Worm (Caenorhabditis elegans) whole organism, midembryonic: ENCODE data around the gene ZK121.2.

Source experiments
- T22C8.4 ChIP-seq: fragments of 200-800 bp; sonication (Bioruptor generic); IDR thresholded peaks from 2 replicates; pipeline ENCODE4 v1.3.6; 2022; ENCODE audit warnings: missing genetic modification characterization, missing compliant biosample characterization
- cog-1 ChIP-seq: sonication (generic microtip); optimal IDR thresholded peaks from 2 replicates; lab custom pipeline; 2016; ENCODE audit warnings: missing genetic modification characterization, missing compliant biosample characterization
- flt-1 ChIP-seq: fragments of 200-800 bp; sonication (Bioruptor generic); IDR thresholded peaks from 2 replicates; pipeline ENCODE4 v1.3.6; 2022; ENCODE audit warnings: missing genetic modification characterization, missing compliant biosample characterization
- klf-2 ChIP-seq: fragments of 200-800 bp; sonication (Bioruptor generic); conservative IDR thresholded peaks from 2 replicates; pipeline ENCODE4 v1.3.6; 2022; ENCODE audit warnings: missing genetic modification reagents, missing genetic modification characterization, missing compliant biosample characterization
- med-1 ChIP-seq: sonication (generic microtip); optimal IDR thresholded peaks from 2 replicates; lab custom pipeline; 2017; ENCODE audit warnings: missing genetic modification characterization, mild to moderate bottlenecking, missing compliant biosample characterization, antibody characterized with exemption, missing genetic modification reagents; ENCODE audit not compliant: insufficient read depth
- ref-1 ChIP-seq: fragments of 200-800 bp; sonication (Bioruptor generic); conservative IDR thresholded peaks from 2 replicates; pipeline ENCODE4 v1.3.6; 2022; ENCODE audit warnings: missing genetic modification reagents, missing genetic modification characterization, missing compliant biosample characterization
- tab-1 ChIP-seq: fragments of 200-800 bp; sonication (Bioruptor generic); IDR thresholded peaks from 2 replicates; pipeline ENCODE4 v1.3.6; 2022; ENCODE audit warnings: missing genetic modification characterization, missing compliant biosample characterization
- ztf-23 ChIP-seq: fragments of 200-800 bp; sonication (Bioruptor generic); IDR thresholded peaks from 2 replicates; pipeline ENCODE4 v1.3.6; 2022; ENCODE audit warnings: missing genetic modification reagents, missing genetic modification characterization, missing compliant biosample characterization
- ztf-29 ChIP-seq: fragments of 200-800 bp; sonication (Bioruptor generic); IDR thresholded peaks from 2 replicates; pipeline ENCODE4 v1.3.6; 2022; ENCODE audit warnings: missing genetic modification reagents, missing genetic modification characterization, missing compliant biosample characterization

ZK121.2 gene

DNA sequence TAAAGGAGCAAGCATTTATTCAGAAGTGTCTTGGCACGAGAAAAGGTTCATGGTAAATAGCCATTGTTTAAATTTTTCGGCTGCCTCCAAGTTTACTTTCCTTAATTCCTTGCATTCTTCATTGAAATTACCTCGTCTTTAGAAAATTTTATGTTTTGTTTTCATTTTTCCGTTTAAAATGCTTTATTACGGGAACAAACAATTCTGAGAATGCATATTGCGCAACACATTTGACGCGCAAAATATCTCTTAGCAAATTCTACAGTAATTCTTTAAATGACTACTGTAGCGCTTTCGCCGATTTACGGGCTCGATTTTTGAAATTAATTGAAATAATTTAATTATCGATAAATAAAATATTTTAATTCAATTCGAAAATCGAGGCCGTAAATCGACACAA, 3.1 kb downstream of the ZK121.2 start:
- TF ChIP-seq ztf-29 (GFP tag; lab: Robert Waterston, UW) (no peak), klf-2 (no peak)

DNA sequence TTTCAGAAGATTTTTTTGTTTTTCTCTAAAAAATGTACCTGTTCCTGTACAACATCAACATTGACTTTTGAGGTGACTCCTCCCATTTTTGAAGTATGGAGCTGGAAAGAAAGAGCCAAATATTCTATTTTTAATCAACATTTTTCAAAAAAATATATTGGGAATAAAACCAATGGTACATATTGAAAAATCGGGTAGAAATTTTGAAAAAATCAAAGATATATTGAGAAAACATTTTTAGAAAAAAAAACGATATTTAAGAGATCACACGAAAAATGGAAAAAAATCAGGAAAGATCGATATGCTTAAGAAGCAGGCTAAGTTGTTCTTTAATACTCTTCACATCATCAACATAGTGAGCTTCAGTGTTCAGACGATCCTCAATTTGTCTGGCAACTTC, 4.5 kb downstream of the ZK121.2 start, which contains the start of gene glrx-21:
glrx-21 (minus strand) TSS at position 101 of the 400 bp plus-strand sequence.
- no peak for TF ChIP-seq med-1
- TF ChIP-seq ztf-29 (GFP tag; lab: Robert Waterston, UW) = no peak
- no peak for TF ChIP-seq ztf-23 (GFP tag; lab: Robert Waterston, UW)
- no peak for TF ChIP-seq cog-1 (tag; lab: Kevin White, UChicago)
- no peak for TF ChIP-seq T22C8.4 (GFP tag; lab: Robert Waterston, UW)
- no peak for TF ChIP-seq flt-1
- no peak for TF ChIP-seq ref-1 (GFP tag; lab: Robert Waterston, UW)
- no peak for TF ChIP-seq klf-2

DNA sequence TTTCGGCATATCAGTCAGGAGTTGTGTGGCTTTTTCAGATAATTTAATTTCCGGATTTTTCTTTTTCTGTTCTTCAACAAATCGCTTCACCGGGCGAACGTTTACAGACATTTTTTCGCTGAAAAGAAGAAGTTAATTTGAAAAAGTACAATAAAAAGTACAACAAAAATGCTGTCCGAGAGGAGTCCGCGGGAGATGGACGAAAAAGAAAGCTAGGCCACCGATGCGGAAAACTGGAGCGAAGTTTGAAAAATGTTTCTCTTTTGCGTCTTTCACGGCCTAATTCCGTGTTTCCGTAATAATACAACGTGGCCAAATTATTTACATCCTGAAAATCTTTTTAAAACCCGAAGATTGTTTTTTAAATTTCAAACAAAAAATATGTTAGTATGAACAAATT, 7.8 kb downstream of the ZK121.2 start, which contains the start of gene thoc-5:
thoc-5 (minus strand) TSS at position 152 of the 400 bp plus-strand sequence.
- TF ChIP-seq med-1 (no peak), T22C8.4 (GFP tag; lab: Robert Waterston, UW) (0 out of 2 replicates have a peak, but pooled peaks have one; percentile 18), flt-1 (peak; percentile 80), ztf-23 (GFP tag; lab: Robert Waterston, UW) (peak; percentile 74), ztf-29 (GFP tag; lab: Robert Waterston, UW) (0 out of 2 replicates have a peak, but pooled peaks have one; percentile 10), cog-1 (tag; lab: Kevin White, UChicago) (no peak), ref-1 (GFP tag; lab: Robert Waterston, UW) (no peak), tab-1 (GFP tag; lab: Robert Waterston, UW) (no peak), klf-2 (peak; percentile 46; the same call in 1 of the 2 replicates)

DNA sequence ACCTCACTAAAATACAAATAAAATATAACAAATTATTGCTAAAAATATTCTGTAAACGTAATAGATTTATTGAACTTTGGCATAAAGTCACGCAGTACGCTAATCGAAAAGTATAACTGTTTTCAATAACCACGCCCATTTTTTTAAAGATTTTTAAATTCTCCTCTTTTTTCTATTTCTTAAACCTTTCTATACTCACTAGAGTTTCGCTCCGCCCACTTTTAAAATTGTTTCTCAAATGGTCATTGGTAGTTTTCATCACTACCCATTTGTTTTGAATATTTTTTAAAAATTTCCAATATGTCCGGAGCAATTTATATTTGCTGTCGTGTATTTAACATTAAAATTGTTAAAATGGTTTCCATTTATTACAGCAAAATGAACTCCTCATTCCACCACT, 20.4 kb downstream of the ZK121.2 start, which contains the start of gene Y32H12A.1:
Y32H12A.1 (plus strand) TSS at position 301 of the 400 bp plus-strand sequence.
- TF ChIP-seq flt-1 = no peak
- TF ChIP-seq T22C8.4 (GFP tag; lab: Robert Waterston, UW) = no peak
- TF ChIP-seq ztf-29 (GFP tag; lab: Robert Waterston, UW) = no peak
- no peak for TF ChIP-seq cog-1 (tag; lab: Kevin White, UChicago)
- no peak for TF ChIP-seq klf-2
- no peak for TF ChIP-seq tab-1 (GFP tag; lab: Robert Waterston, UW)
- no peak for TF ChIP-seq ref-1 (GFP tag; lab: Robert Waterston, UW)
- TF ChIP-seq ztf-23 (GFP tag; lab: Robert Waterston, UW) = no peak
- no peak for TF ChIP-seq med-1

DNA sequence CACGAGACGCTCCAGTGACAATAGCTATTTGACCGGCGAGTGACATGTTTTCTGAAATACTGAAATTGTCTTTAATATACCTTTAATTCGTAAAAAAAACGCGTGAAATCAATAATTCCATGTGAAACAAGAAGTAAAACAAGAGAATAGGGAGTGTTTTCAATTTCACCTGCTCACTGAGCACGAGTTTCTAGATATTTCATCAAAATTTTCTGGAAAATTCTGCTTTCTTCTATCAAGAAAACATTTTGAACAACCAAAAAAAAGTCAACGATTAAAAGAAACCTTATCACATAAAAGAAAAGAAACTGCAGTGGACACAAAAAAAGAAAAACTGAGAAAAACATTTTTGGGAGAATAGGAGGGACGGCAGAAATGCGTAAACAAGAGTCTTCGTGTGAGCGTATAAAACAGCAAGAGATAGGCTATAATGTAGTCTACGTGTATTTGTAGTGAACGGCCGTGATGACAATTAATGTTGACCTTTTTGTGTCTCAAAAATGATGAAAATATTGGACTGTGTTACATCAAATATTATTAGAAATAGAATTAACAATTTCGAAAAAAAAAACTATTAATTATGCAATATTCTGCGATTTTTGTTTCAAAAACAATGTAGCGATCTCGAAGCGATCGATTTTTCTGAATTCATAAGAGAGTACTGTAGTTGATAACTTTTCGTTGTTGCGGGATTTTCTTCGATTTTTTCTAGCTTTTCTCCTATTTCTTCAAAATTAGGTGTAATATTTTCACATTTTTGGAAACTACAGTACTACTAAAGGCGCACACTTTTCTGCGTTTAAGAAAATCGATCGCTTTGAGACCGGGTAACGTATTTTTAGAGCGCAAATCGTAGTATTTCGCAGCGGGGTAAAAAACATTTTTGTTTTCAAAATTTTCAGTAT, 26.8 kb downstream of the ZK121.2 start, which contains the start of gene dhs-9:
dhs-9 (minus strand) TSS at position 51 of the 905 bp plus-strand sequence.
- TF ChIP-seq ztf-29 (GFP tag; lab: Robert Waterston, UW) (no peak), flt-1 (no peak), med-1 (no peak), ref-1 (GFP tag; lab: Robert Waterston, UW) (no peak), tab-1 (GFP tag; lab: Robert Waterston, UW) (no peak), klf-2 (no peak), T22C8.4 (GFP tag; lab: Robert Waterston, UW) (no peak), ztf-23 (GFP tag; lab: Robert Waterston, UW) (no peak), cog-1 (tag; lab: Kevin White, UChicago) (no peak)

DNA sequence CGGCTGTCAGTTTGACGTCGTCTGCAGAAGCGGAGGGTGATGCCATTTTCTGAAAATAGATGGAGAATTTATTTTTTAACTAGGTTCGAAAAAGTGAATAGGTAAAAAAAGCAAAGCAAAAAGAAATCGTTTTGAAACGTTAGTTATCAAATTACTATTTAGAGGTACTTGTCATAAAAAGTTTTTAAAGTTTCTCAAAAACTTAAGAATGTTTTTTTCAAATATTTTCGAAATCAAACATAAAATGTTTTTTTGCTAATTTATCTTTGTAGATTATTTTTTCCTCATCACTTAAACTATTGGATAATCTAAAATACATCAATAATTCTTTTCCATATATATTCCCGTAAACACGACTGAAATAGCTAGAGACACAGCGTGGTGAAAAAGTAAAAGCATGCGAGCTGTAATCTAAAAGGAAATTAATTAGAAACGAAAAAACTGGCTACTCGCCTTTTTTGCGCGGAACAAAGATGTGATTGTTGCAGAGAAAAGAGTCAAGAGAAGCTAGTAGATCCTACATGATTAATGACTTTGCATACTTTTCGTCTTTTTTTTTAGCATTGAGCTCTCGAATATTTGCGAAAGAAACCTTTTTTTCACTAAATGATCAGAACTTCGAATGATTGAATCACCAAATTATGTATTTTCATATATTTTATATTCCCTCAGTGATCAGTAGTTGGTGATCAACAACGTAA, 29.9 kb downstream of the ZK121.2 start, which contains the start of gene szy-2:
szy-2 (minus strand) TSS at position 51 of the 701 bp plus-strand sequence.
- TF ChIP-seq ref-1 (GFP tag; lab: Robert Waterston, UW) (no peak), klf-2 (no peak), ztf-23 (GFP tag; lab: Robert Waterston, UW) (no peak), tab-1 (GFP tag; lab: Robert Waterston, UW) (no peak), cog-1 (tag; lab: Kevin White, UChicago) (no peak), ztf-29 (GFP tag; lab: Robert Waterston, UW) (no peak), T22C8.4 (GFP tag; lab: Robert Waterston, UW) (no peak), flt-1 (no peak), med-1 (no peak)

DNA sequence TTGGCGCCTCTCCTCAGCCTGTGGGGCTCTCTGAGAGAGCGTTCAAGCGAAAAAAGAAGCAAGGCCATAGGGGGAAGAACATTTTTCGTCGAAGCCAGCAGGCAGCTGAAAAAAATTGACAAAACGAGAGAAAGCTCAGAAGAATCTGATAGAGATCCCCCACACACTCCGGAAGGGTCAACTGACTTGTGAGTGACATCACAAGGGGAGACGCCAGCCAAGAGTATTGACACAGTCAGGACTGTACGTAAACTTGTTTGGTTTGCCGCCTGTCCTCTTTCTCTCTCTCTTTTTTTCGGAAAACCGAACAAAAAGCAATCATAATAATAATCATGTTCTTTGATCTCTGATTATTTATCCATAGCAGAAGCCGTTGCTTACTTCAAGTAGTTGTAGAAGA, 31.4 kb downstream of the ZK121.2 start:
- TF ChIP-seq ref-1 (GFP tag; lab: Robert Waterston, UW) (no peak), ztf-23 (GFP tag; lab: Robert Waterston, UW) (no peak), ztf-29 (GFP tag; lab: Robert Waterston, UW) (no peak), tab-1 (GFP tag; lab: Robert Waterston, UW) (no peak), klf-2 (no peak), cog-1 (tag; lab: Kevin White, UChicago) (no peak), med-1 (no peak), flt-1 (no peak), T22C8.4 (GFP tag; lab: Robert Waterston, UW) (no peak)

DNA sequence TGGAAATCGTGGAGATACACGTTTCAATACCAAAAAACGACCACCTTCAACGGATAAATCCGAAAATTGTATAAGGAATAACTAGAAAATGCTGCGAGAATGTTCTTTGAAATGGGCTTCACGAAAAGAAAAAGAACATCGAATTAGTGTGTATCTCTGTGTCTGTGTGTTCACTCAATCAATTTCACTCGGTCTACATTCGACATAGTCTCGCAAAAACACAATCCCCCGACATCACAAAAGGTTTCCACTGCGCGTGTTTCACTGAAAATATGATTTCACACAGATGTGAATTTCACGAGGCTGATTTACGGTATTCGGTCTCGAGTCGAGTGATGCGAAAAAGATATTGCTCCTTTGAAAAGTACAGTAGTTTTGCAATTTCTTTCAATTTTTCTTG, 32.2 kb downstream of the ZK121.2 start:
- TF ChIP-seq ztf-23 (GFP tag; lab: Robert Waterston, UW) (no peak), flt-1 (no peak), ztf-29 (GFP tag; lab: Robert Waterston, UW) (no peak), T22C8.4 (GFP tag; lab: Robert Waterston, UW) (no peak), cog-1 (tag; lab: Kevin White, UChicago) (no peak), med-1 (no peak), klf-2 (no peak), ref-1 (GFP tag; lab: Robert Waterston, UW) (no peak), tab-1 (GFP tag; lab: Robert Waterston, UW) (no peak)

DNA sequence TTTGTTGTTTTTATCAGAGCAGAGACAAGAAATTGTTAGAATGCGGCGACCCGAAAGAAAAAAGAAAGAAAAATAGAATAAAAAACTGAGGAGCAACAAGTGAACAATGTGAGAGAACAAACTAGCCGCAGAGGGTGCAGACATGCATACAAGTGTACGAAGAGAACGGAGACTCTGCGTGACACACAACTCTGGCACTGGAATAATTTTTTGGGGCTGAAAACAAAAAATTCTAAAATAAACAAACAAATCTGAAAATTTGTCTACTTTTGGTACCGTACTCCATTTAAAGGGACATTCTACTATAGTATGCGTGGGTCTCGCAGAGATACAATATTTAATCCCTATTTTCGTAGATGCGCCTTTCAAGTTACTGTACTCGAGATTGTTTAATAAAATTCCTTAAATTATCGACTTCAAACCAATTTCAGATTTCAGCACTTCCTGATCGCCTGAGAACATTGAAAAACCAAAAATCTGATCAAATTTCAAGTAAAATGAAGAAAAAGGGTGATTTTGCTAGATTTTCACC, 33.6 kb downstream of the ZK121.2 start:
- no peak for TF ChIP-seq med-1
- no peak for TF ChIP-seq ztf-29 (GFP tag; lab: Robert Waterston, UW)
- no peak for TF ChIP-seq ztf-23 (GFP tag; lab: Robert Waterston, UW)
- no peak for TF ChIP-seq tab-1 (GFP tag; lab: Robert Waterston, UW)
- no peak for TF ChIP-seq ref-1 (GFP tag; lab: Robert Waterston, UW)
- TF ChIP-seq T22C8.4 (GFP tag; lab: Robert Waterston, UW) = no peak
- no peak for TF ChIP-seq cog-1 (tag; lab: Kevin White, UChicago)
